Fruit fly (Drosophila melanogaster) whole organism, adult: Measurements from ENCODE around the gene Calr.

Experiments
- CG11617 ChIP-seq: fragments of 200-800 bp; sonication (Bioruptor generic); optimal IDR thresholded peaks from 2 replicates; lab custom pipeline; 2017; ENCODE audit warnings: mild to moderate bottlenecking, missing biosample characterization, missing genetic modification reagents, missing genetic modification characterization
- CG12768 ChIP-seq: fragments of 200-800 bp; sonication (Bioruptor generic); optimal IDR thresholded peaks from 2 replicates; lab custom pipeline; 2017; ENCODE audit warnings: missing biosample characterization, missing genetic modification characterization, mild to moderate bottlenecking, moderate library complexity, missing genetic modification reagents
- CG14711 ChIP-seq: fragments of 200-800 bp; sonication (Bioruptor generic); optimal IDR thresholded peaks from 2 replicates; lab custom pipeline; 2018; ENCODE audit warnings: missing biosample characterization, mild to moderate bottlenecking, missing genetic modification characterization, moderate library complexity
- CG1620 ChIP-seq: fragments of 200-800 bp; sonication (Bioruptor generic); optimal IDR thresholded peaks from 2 replicates; lab custom pipeline; 2016; ENCODE audit warnings: missing biosample characterization, missing genetic modification characterization
- CG33017 ChIP-seq: fragments of 200-800 bp; sonication (Bioruptor generic); optimal IDR thresholded peaks from 2 replicates; lab custom pipeline; 2018; ENCODE audit warnings: missing biosample characterization, mild to moderate bottlenecking, missing genetic modification characterization, moderate library complexity
- CG5204 ChIP-seq: fragments of 200-800 bp; sonication (Bioruptor generic); optimal IDR thresholded peaks from 2 replicates; lab custom pipeline; 2016; ENCODE audit warnings: missing biosample characterization, missing genetic modification characterization
- CG7045 ChIP-seq: fragments of 200-800 bp; sonication (Bioruptor generic); optimal IDR thresholded peaks from 2 replicates; lab custom pipeline; 2017; ENCODE audit warnings: missing biosample characterization, mild to moderate bottlenecking, missing genetic modification characterization
- CG7101 ChIP-seq: fragments of 200-800 bp; sonication (Bioruptor generic); optimal IDR thresholded peaks from 2 replicates; lab custom pipeline; 2018; ENCODE audit warnings: missing biosample characterization, mild to moderate bottlenecking, missing genetic modification characterization, moderate library complexity
- Clk ChIP-seq: fragments of 200-800 bp; sonication (Bioruptor generic); optimal IDR thresholded peaks from 2 replicates; lab custom pipeline; 2017; ENCODE audit warnings: missing biosample characterization, missing genetic modification characterization
- Crg-1 ChIP-seq: fragments of 200-800 bp; sonication (Bioruptor generic); optimal IDR thresholded peaks from 2 replicates; lab custom pipeline; 2016; ENCODE audit warnings: missing biosample characterization, missing genetic modification characterization
- Hr96 ChIP-seq: fragments of 200-800 bp; sonication (Bioruptor generic); optimal IDR thresholded peaks from 2 replicates; lab custom pipeline; 2016; ENCODE audit warnings: missing biosample characterization, missing genetic modification characterization
- Mnt ChIP-seq: fragments of 200-800 bp; sonication (Bioruptor generic); optimal IDR thresholded peaks from 2 replicates; lab custom pipeline; 2016; ENCODE audit warnings: missing biosample characterization, mild to moderate bottlenecking, missing genetic modification characterization
- bab1 ChIP-seq: fragments of 200-800 bp; sonication (Bioruptor generic); optimal IDR thresholded peaks from 3 replicates; lab custom pipeline; 2019; ENCODE audit warnings: missing biosample characterization, mild to moderate bottlenecking, missing genetic modification characterization, moderate library complexity
- cic ChIP-seq: fragments of 200-800 bp; sonication (Bioruptor generic); optimal IDR thresholded peaks from 2 replicates; lab custom pipeline; 2017; ENCODE audit warnings: missing biosample characterization, mild to moderate bottlenecking, missing genetic modification characterization, moderate library complexity
- cnc ChIP-seq, 2 experiments: fragments of >200 bp; optimal IDR thresholded peaks; 2 replicates each; lab custom pipeline; 2017
- kay ChIP-seq: fragments of 200-800 bp; sonication (Bioruptor generic); peaks from one replicate; lab custom pipeline; 2016; ENCODE audit warnings: missing biosample characterization, missing genetic modification characterization, borderline replicate concordance
- ovo ChIP-seq: fragments of 200-800 bp; sonication (Bioruptor generic); optimal IDR thresholded peaks from 2 replicates; lab custom pipeline; 2016; ENCODE audit warnings: missing biosample characterization, missing genetic modification characterization
- pad ChIP-seq: fragments of 200-800 bp; sonication (Bioruptor generic); optimal IDR thresholded peaks from 3 replicates; lab custom pipeline; 2017; ENCODE audit warnings: missing biosample characterization, missing genetic modification characterization, mild to moderate bottlenecking, moderate library complexity, missing genetic modification reagents
- tj ChIP-seq: fragments of 200-800 bp; sonication (Bioruptor generic); optimal IDR thresholded peaks from 3 replicates; lab custom pipeline; 2017; ENCODE audit warnings: missing biosample characterization, mild to moderate bottlenecking, missing genetic modification characterization, moderate library complexity
- toe ChIP-seq: fragments of 200-800 bp; sonication (Bioruptor generic); optimal IDR thresholded peaks from 2 replicates; lab custom pipeline; 2016; ENCODE audit warnings: missing biosample characterization, missing genetic modification characterization

Gene Calr

dm6 chr3R:9583122-9583521 is 47.5 kb downstream of the Calr start, which contains the start of gene CG33654:
Gene CG33654, minus strand, starts transcription at chr3R:9583222.
- TF ChIP-seq CG11617 (no peak), tj (GFP tag; lab: Kevin White, UChicago) (no peak), CG7101 (no peak), kay (GFP tag; lab: Kevin White, UChicago) (no peak), Mnt (no peak), CG14711 (tag; lab: Kevin White, UChicago) (no peak), CG5204 (GFP tag; lab: Kevin White, UChicago) (no peak)

DNA sequence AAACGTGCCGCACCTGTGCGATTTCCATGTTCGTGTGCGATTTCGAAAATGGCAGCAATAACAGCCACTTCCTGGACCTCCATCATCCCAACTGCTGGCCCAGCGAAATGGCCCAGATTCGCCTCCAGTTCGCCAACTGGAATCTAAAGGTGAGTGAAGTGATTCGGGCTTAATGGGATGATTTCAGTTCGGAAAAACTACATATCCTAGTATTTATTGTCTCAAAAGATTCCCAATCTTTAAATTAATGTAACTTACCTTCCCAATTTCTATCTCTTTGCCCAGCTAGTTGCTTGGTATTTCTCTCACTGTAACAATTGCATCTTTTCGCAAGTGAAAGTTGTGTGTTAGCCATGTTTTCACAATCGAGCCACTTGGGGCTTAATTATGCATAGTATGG is 48.7 kb downstream of the Calr start:
- TF ChIP-seq ovo, result no peak
- no peak for TF ChIP-seq tj (GFP tag; lab: Kevin White, UChicago)
- TF ChIP-seq Clk, result no peak
- no peak for TF ChIP-seq Mnt
- no peak for TF ChIP-seq Hr96 (GFP tag; lab: Kevin White, UChicago)
- TF ChIP-seq CG7101, result no peak
- TF ChIP-seq toe (GFP tag; lab: Kevin White, UChicago), result no peak
- TF ChIP-seq pad (GFP tag; lab: Kevin White, UChicago), result no peak
- no peak for TF ChIP-seq cic (GFP tag; lab: Kevin White, UChicago)
- no peak for TF ChIP-seq CG12768 (GFP tag; lab: Kevin White, UChicago)
- TF ChIP-seq Crg-1 (GFP tag; lab: Kevin White, UChicago), result no peak
- TF ChIP-seq CG14711 (tag; lab: Kevin White, UChicago), result no peak
- no peak for TF ChIP-seq bab1
- TF ChIP-seq CG5204 (GFP tag; lab: Kevin White, UChicago), result no peak
- TF ChIP-seq cnc (optimal IDR thresholded peaks at IDR 0.05; lab: Kevin White, UChicago), result no peak
- TF ChIP-seq CG33017 (tag; lab: Kevin White, UChicago), result no peak

DNA sequence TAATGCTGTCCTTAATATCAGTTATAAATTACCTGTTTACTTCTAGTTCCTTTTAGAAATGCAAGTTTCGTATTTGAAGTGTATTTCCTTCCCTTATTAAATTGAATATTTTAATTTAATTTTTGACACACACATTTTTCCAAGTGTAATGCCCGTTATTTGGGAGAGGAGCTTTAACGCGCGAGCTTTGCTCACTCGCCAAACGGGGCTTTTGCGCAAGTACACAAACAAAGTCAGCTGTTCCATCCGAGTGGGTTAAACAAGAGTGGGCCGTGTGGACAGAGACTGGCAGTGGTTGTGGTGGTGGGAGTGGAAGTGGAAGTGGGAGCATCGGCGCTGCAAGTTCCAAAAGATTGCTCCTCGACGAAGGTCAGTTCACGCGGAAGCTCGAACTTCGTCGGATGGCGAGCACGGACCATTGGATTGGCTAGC is 49.5 kb downstream of the Calr start, which contains the start of gene CG8301:
Gene CG8301, plus strand, starts transcription at position 218 of the 432 bp plus-strand sequence.
- TF ChIP-seq CG14711 (tag; lab: Kevin White, UChicago) (peak; percentile 6), Clk (no peak), ovo (peak; percentile 97), tj (GFP tag; lab: Kevin White, UChicago) (peak; percentile 26), cic (GFP tag; lab: Kevin White, UChicago) (peak; percentile 6), CG5204 (GFP tag; lab: Kevin White, UChicago) (no peak), CG33017 (tag; lab: Kevin White, UChicago) (peak; percentile 29), bab1 (peak; percentile 61), CG7101 (peak; percentile 25), Hr96 (GFP tag; lab: Kevin White, UChicago) (no peak), CG1620 (GFP tag; lab: Kevin White, UChicago) (peak; percentile 0), CG7045 (GFP tag; lab: Kevin White, UChicago) (peak; percentile 22), CG12768 (GFP tag; lab: Kevin White, UChicago) (peak; percentile 36), CG11617 (peak; percentile 26)
